Worm (Caenorhabditis elegans) whole organism, L2 larva: Measurements from ENCODE around the gene F41E6.15.

Source experiments
- F13H6.1 ChIP-seq: sonication (generic microtip); optimal IDR thresholded peaks from 2 replicates; lab custom pipeline; 2016; ENCODE audit warnings: missing genetic modification characterization, missing compliant biosample characterization
- R02D3.7 ChIP-seq: fragments of 150-350 bp; optimal IDR thresholded peaks from 2 replicates; lab custom pipeline; 2014; ENCODE audit warnings: missing biosample characterization, missing genetic modification characterization
- Y55F3AM.14 ChIP-seq: fragments of 200-800 bp; sonication (Bioruptor generic); optimal IDR thresholded peaks from 2 replicates; lab custom pipeline; 2018; ENCODE audit warnings: mild to moderate bottlenecking, missing genetic modification characterization, missing compliant biosample characterization
- aly-2 ChIP-seq: fragments of 150-350 bp; optimal IDR thresholded peaks from 2 replicates; lab custom pipeline; 2014; ENCODE audit warnings: missing biosample characterization, missing genetic modification characterization
- blmp-1 ChIP-seq: sonication (generic microtip); optimal IDR thresholded peaks from 2 replicates; lab custom pipeline; 2017; ENCODE audit warnings: missing genetic modification characterization, mild to moderate bottlenecking, missing compliant biosample characterization, antibody characterized with exemption, moderate library complexity; ENCODE audit not compliant: insufficient read depth
- ceh-16 ChIP-seq: fragments of 150-350 bp; optimal IDR thresholded peaks from 2 replicates; lab custom pipeline; 2014; ENCODE audit warnings: missing biosample characterization, missing genetic modification characterization
- crh-2 ChIP-seq: sonication (generic microtip); optimal IDR thresholded peaks from 2 replicates; lab custom pipeline; 2017; ENCODE audit warnings: missing biosample characterization, missing genetic modification characterization
- dmd-4 ChIP-seq: sonication (generic microtip); optimal IDR thresholded peaks from 2 replicates; lab custom pipeline; 2017; ENCODE audit warnings: missing biosample characterization, missing genetic modification characterization
- elt-3 ChIP-seq: sonication (generic microtip); optimal IDR thresholded peaks from 2 replicates; lab custom pipeline; 2017; ENCODE audit warnings: missing biosample characterization, missing genetic modification characterization
- fos-1 ChIP-seq: fragments of 150-350 bp; optimal IDR thresholded peaks from 2 replicates; lab custom pipeline; 2014; ENCODE audit warnings: missing biosample characterization, missing genetic modification characterization
- gmeb-1 ChIP-seq: fragments of 150-350 bp; optimal IDR thresholded peaks from 2 replicates; lab custom pipeline; 2014; ENCODE audit warnings: missing biosample characterization, missing genetic modification characterization
- lin-39 ChIP-seq: fragments of 150-350 bp; optimal IDR thresholded peaks from 2 replicates; lab custom pipeline; 2014; ENCODE audit warnings: missing biosample characterization, missing genetic modification reagents, missing genetic modification characterization
- lsy-2 ChIP-seq, 2 experiments: fragments of 150-350 bp in 1 of 2; sonication (generic microtip) in 1 of 2; optimal IDR thresholded peaks; 2 replicates each; lab custom pipeline; 2014 to 2017; ENCODE audit warnings: missing biosample characterization in 2 of 2, missing genetic modification characterization in 2 of 2
- mdl-1 ChIP-seq, 2 experiments: fragments of 150-350 bp in 1 of 2; sonication (generic microtip) in 1 of 2; optimal IDR thresholded peaks; 2 replicates each; lab custom pipeline; 2017; ENCODE audit warnings: missing biosample characterization in 2 of 2, missing genetic modification characterization in 2 of 2
- nhr-10 ChIP-seq: sonication (generic microtip); optimal IDR thresholded peaks from 2 replicates; lab custom pipeline; 2017; ENCODE audit warnings: missing biosample characterization, missing genetic modification characterization
- nhr-21 ChIP-seq: fragments of 150-350 bp; optimal IDR thresholded peaks from 2 replicates; lab custom pipeline; 2014; ENCODE audit warnings: missing biosample characterization, missing genetic modification characterization
- nhr-23 ChIP-seq: fragments of 150-350 bp; optimal IDR thresholded peaks from 2 replicates; lab custom pipeline; 2014; ENCODE audit warnings: missing biosample characterization, missing genetic modification reagents, missing genetic modification characterization
- nhr-237 ChIP-seq: fragments of 150-350 bp; optimal IDR thresholded peaks from 2 replicates; lab custom pipeline; 2014; ENCODE audit warnings: missing biosample characterization, missing genetic modification characterization
- nhr-25 ChIP-seq: fragments of 150-350 bp; sonication (generic microtip); optimal IDR thresholded peaks from 3 replicates; lab custom pipeline; 2014; ENCODE audit warnings: missing biosample characterization, missing genetic modification characterization
- nhr-6 ChIP-seq: fragments of 150-350 bp; optimal IDR thresholded peaks from 2 replicates; lab custom pipeline; 2014; ENCODE audit warnings: missing biosample characterization, missing genetic modification characterization
- nhr-77 ChIP-seq: fragments of 150-350 bp; optimal IDR thresholded peaks from 2 replicates; lab custom pipeline; 2014; ENCODE audit warnings: missing biosample characterization, missing genetic modification characterization
- sem-4 ChIP-seq: fragments of 150-350 bp; optimal IDR thresholded peaks from 2 replicates; lab custom pipeline; 2014; ENCODE audit warnings: missing biosample characterization, missing genetic modification reagents, missing genetic modification characterization
- skn-1 ChIP-seq: sonication (generic microtip); optimal IDR thresholded peaks from 2 replicates; lab custom pipeline; 2017; ENCODE audit warnings: missing biosample characterization, missing genetic modification characterization
- sma-3 ChIP-seq: sonication (generic microtip); optimal IDR thresholded peaks from 2 replicates; lab custom pipeline; 2016; ENCODE audit warnings: missing genetic modification reagents, missing genetic modification characterization, missing compliant biosample characterization
- sma-9 ChIP-seq, 2 experiments: fragments of 150-350 bp in 1 of 2; sonication (generic microtip) in 1 of 2; optimal IDR thresholded peaks; 2 replicates each; lab custom pipeline; 2014 to 2016; ENCODE audit warnings: missing genetic modification characterization in 2 of 2, mild to moderate bottlenecking in 1 of 2, missing biosample characterization in 1 of 2, missing compliant biosample characterization in 1 of 2, missing genetic modification reagents in 1 of 2, moderate library complexity in 1 of 2
- snpc-4 ChIP-seq: fragments of 150-350 bp; optimal IDR thresholded peaks from 2 replicates; lab custom pipeline; 2014; ENCODE audit warnings: missing biosample characterization, missing genetic modification characterization
- unc-39 ChIP-seq: fragments of 150-350 bp; optimal IDR thresholded peaks from 2 replicates; lab custom pipeline; 2014; ENCODE audit warnings: missing biosample characterization, missing genetic modification characterization
- unc-55 ChIP-seq: fragments of 150-350 bp; sonication (generic microtip); optimal IDR thresholded peaks from 3 replicates; lab custom pipeline; 2014; ENCODE audit warnings: missing biosample characterization, missing genetic modification reagents, missing genetic modification characterization
- ztf-1 ChIP-seq: fragments of 200-800 bp; sonication (Bioruptor generic); conservative IDR thresholded peaks from 2 replicates; pipeline ENCODE4 v1.3.6; 2022; ENCODE audit warnings: missing genetic modification characterization, missing compliant biosample characterization
- ztf-11 ChIP-seq: sonication (generic microtip); optimal IDR thresholded peaks from 2 replicates; lab custom pipeline; 2017; ENCODE audit warnings: missing biosample characterization, missing genetic modification characterization
- ztf-4 ChIP-seq: fragments of 150-350 bp; optimal IDR thresholded peaks from 2 replicates; lab custom pipeline; 2014; ENCODE audit warnings: missing biosample characterization, missing genetic modification characterization

F41E6.15 gene

ce11 chrV:8606099-8606696 is 3.7 kb upstream of the F41E6.15 start, which contains the start of gene vps-60 (continued):
- peak; percentile 91 for TF ChIP-seq blmp-1 (tag; lab: Kevin White, UChicago)

ce11 chrV:8603272-8603671 is 734 bp upstream of the F41E6.15 start, which contains the start of gene F41E6.5:
TSS of gene F41E6.5 (plus strand) at chrV:8603480.
- TF ChIP-seq dmd-4 (tag; lab: Kevin White, UChicago) (no peak), R02D3.7 (tag; lab: Kevin White, UChicago) (no peak), sma-9 (GFP tag; optimal IDR thresholded peaks at IDR 0.05; lab: Kevin White, UChicago) (peak; percentile 47), sma-9 (tag; optimal IDR thresholded peaks at IDR 0.05; lab: Kevin White, UChicago) (no peak), blmp-1 (tag; lab: Kevin White, UChicago) (no peak), crh-2 (peak; percentile 72), unc-39 (tag; lab: Kevin White, UChicago) (no peak), nhr-25 (no peak), fos-1 (tag; lab: Kevin White, UChicago) (peak; percentile 26), nhr-21 (tag; lab: Kevin White, UChicago) (peak; percentile 1), snpc-4 (no peak)
- TF ChIP-seq, all 48 proteins: peak for 4

- TF ChIP-seq F13H6.1 (tag; lab: Kevin White, UChicago), result no peak
- no peak for TF ChIP-seq gmeb-1 (tag; lab: Kevin White, UChicago)
- no peak for TF ChIP-seq sem-4 (tag; lab: Kevin White, UChicago)
- TF ChIP-seq crh-2, result no peak
- no peak for TF ChIP-seq lin-39 (tag; lab: Kevin White, UChicago)
- TF ChIP-seq dmd-4 (tag; lab: Kevin White, UChicago), result no peak
- TF ChIP-seq sma-9 (GFP tag; optimal IDR thresholded peaks at IDR 0.05; lab: Kevin White, UChicago), result no peak
- TF ChIP-seq sma-9 (tag; optimal IDR thresholded peaks at IDR 0.05; lab: Kevin White, UChicago), result no peak
- no peak for TF ChIP-seq blmp-1 (tag; lab: Kevin White, UChicago)
- TF ChIP-seq unc-55 (GFP tag; lab: Kevin White, UChicago), result no peak
- TF ChIP-seq nhr-77, result no peak
- no peak for TF ChIP-seq mdl-1 (tag; optimal IDR thresholded peaks at IDR 0.05; lab: Kevin White, UChicago)
- TF ChIP-seq ceh-16 (tag; lab: Kevin White, UChicago), result no peak
- TF ChIP-seq, all 48 proteins: peak for 0
Observed at ce11 chrV:8601420-8601819, 1.1 kb downstream of the F41E6.15 start, which contains the start of gene F41E6.8. TSS of gene F41E6.8 (minus strand) at chrV:8601520.

ce11 chrV:8599957-8600356 is 2.6 kb downstream of the F41E6.15 start:
- TF ChIP-seq ztf-11 (tag; lab: Kevin White, UChicago) (no peak), nhr-10 (tag; lab: Kevin White, UChicago) (no peak), ztf-1 (GFP tag; lab: Robert Waterston, UW) (no peak), skn-1 (tag; lab: Kevin White, UChicago) (no peak), ceh-16 (tag; lab: Kevin White, UChicago) (no peak), mdl-1 (tag; optimal IDR thresholded peaks at IDR 0.05; lab: Kevin White, UChicago) (no peak), nhr-6 (tag; lab: Kevin White, UChicago) (no peak), nhr-25 (no peak), aly-2 (tag; lab: Kevin White, UChicago) (no peak), nhr-77 (no peak), lsy-2 (tag; optimal IDR thresholded peaks at IDR 0.05; lab: Kevin White, UChicago) (no peak), lin-39 (tag; lab: Kevin White, UChicago) (no peak), crh-2 (no peak), elt-3 (tag; lab: Kevin White, UChicago) (no peak), Y55F3AM.14 (GFP tag; lab: Kevin White, UChicago) (no peak), ztf-4 (tag; lab: Kevin White, UChicago) (no peak), nhr-237 (tag; lab: Kevin White, UChicago) (no peak)

ce11 chrV:8599192-8599591 is 3.3 kb downstream of the F41E6.15 start, which contains the start of gene F41E6.7:
TSS of gene F41E6.7 (minus strand) at chrV:8599292.
- TF ChIP-seq nhr-23 (tag; lab: Kevin White, UChicago), result no peak
- no peak for TF ChIP-seq sma-3 (GFP tag; lab: Kevin White, UChicago)
